Fruit fly (Drosophila melanogaster) Kc167 (cell line): ENCODE measurements around the gene ranshi.

Experiments used
- Myc ChIP-seq: fragments of >200 bp; optimal IDR thresholded peaks from 2 replicates; lab custom pipeline; 2017; ENCODE audit warnings: missing external identifiers
- Sin3A ChIP-seq: fragments of >200 bp; optimal IDR thresholded peaks from 2 replicates; lab custom pipeline; 2018; ENCODE audit warnings: missing external identifiers
- h ChIP-seq: fragments of >200 bp; optimal IDR thresholded peaks from 3 replicates; lab custom pipeline; 2018; ENCODE audit warnings: missing external identifiers
- insv ChIP-seq: fragments of >200 bp; optimal IDR thresholded peaks from 3 replicates; lab custom pipeline; 2018; ENCODE audit warnings: missing external identifiers
- psq ChIP-seq: fragments of >200 bp; optimal IDR thresholded peaks from 2 replicates; lab custom pipeline; 2017; ENCODE audit warnings: missing external identifiers
- ttk ChIP-seq: sonication (Bioruptor generic); optimal IDR thresholded peaks from 2 replicates; lab custom pipeline; 2017; ENCODE audit warnings: missing external identifiers

dm6 chr3R:8701197-8701596 lies 28.3 kb downstream of the ranshi start:
- TF ChIP-seq Sin3A (lab: Kevin White, UChicago) (no peak), h (lab: Kevin White, UChicago) (no peak), psq (lab: Kevin White, UChicago) (no peak), Myc (no peak), insv (lab: Kevin White, UChicago) (no peak), ttk (lab: Kevin White, UChicago) (no peak)
